Worm (Caenorhabditis elegans) whole organism, young adult: ENCODE results near the gene Y55F3C.10.
A peak's percentile ranks its signal among the peaks of the same experiment; 100 is the strongest.

ENCODE experiments used
- B0019.2 ChIP-seq: fragments of 200-800 bp; sonication (Bioruptor generic); conservative IDR thresholded peaks from 2 replicates; pipeline ENCODE4 v1.3.6; 2022; ENCODE audit warnings: missing genetic modification reagents, missing genetic modification characterization, missing compliant biosample characterization
- B0035.1 ChIP-seq: sonication (generic microtip); optimal IDR thresholded peaks from 2 replicates; lab custom pipeline; 2016; ENCODE audit warnings: missing genetic modification characterization, mild to moderate bottlenecking, missing compliant biosample characterization, missing genotype, missing genetic modification reagents
- C17E4.6 ChIP-seq: fragments of 200-800 bp; sonication (Bioruptor generic); IDR thresholded peaks from 2 replicates; pipeline ENCODE4 v1.3.6; 2022; ENCODE audit warnings: missing genetic modification reagents, missing genetic modification characterization, missing compliant biosample characterization
- D2030.7 ChIP-seq: fragments of 200-800 bp; sonication (Bioruptor generic); IDR thresholded peaks from 2 replicates; pipeline ENCODE4 v1.3.6; 2022; ENCODE audit warnings: missing genetic modification reagents, missing genetic modification characterization, missing compliant biosample characterization
- F10E7.11 ChIP-seq: sonication (generic microtip); optimal IDR thresholded peaks from 2 replicates; lab custom pipeline; 2017; ENCODE audit warnings: mild to moderate bottlenecking, missing genetic modification characterization, moderate library complexity, missing compliant biosample characterization
- F37B4.10 ChIP-seq: fragments of 200-800 bp; sonication (Bioruptor generic); IDR thresholded peaks from 2 replicates; pipeline ENCODE4 v1.3.6; 2022; ENCODE audit warnings: missing genetic modification characterization, missing compliant biosample characterization
- F52B5.7 ChIP-seq: sonication (generic microtip); optimal IDR thresholded peaks from 2 replicates; lab custom pipeline; 2016; ENCODE audit warnings: mild to moderate bottlenecking, missing genetic modification characterization, missing compliant biosample characterization
- K12H6.12 ChIP-seq: fragments of 200-800 bp; sonication (Bioruptor generic); optimal IDR thresholded peaks from 2 replicates; lab custom pipeline; 2018; ENCODE audit warnings: mild to moderate bottlenecking, missing genetic modification characterization, missing compliant biosample characterization
- Y67H2A.10 ChIP-seq: fragments of 200-800 bp; sonication (Bioruptor generic); conservative IDR thresholded peaks from 2 replicates; pipeline ENCODE4 v1.3.6; 2022; ENCODE audit warnings: missing genetic modification reagents, missing genetic modification characterization, missing compliant biosample characterization
- Y95B8A.8 ChIP-seq: fragments of 200-800 bp; sonication (Bioruptor generic); IDR thresholded peaks from 2 replicates; pipeline ENCODE4 v1.3.6; 2022; ENCODE audit warnings: missing genetic modification reagents, missing genetic modification characterization, missing compliant biosample characterization
- ZK185.1 ChIP-seq: sonication (generic microtip); optimal IDR thresholded peaks from 2 replicates; lab custom pipeline; 2016; ENCODE audit warnings: mild to moderate bottlenecking, missing genetic modification characterization, missing compliant biosample characterization; ENCODE audit not compliant: poor library complexity, severe bottlenecking
- ama-1 ChIP-seq, 3 experiments: fragments of 150-350 bp in 1 of 3; sonication (generic microtip) in 2 of 3; optimal IDR thresholded peaks; 2 replicates each; lab custom pipeline; 2014 to 2018; ENCODE audit warnings: missing biosample characterization in 2 of 3, missing genetic modification characterization in 2 of 3, missing genetic modification reagents in 2 of 3
- bed-2 ChIP-seq: fragments of 200-800 bp; sonication (Bioruptor generic); IDR thresholded peaks from 2 replicates; pipeline ENCODE4 v1.3.6; 2022; ENCODE audit warnings: missing genetic modification reagents, missing genetic modification characterization, missing compliant biosample characterization
- cebp-2 ChIP-seq: fragments of 200-800 bp; sonication (Bioruptor generic); IDR thresholded peaks from 2 replicates; pipeline ENCODE4 v1.3.6; 2022; ENCODE audit warnings: missing genetic modification characterization, missing compliant biosample characterization
- ceh-27 ChIP-seq: fragments of 200-800 bp; sonication (Bioruptor generic); optimal IDR thresholded peaks from 2 replicates; lab custom pipeline; 2018; ENCODE audit warnings: mild to moderate bottlenecking, missing genetic modification characterization, moderate library complexity, missing compliant biosample characterization
- ceh-40 ChIP-seq: fragments of 200-800 bp; sonication (Bioruptor generic); IDR thresholded peaks from 2 replicates; pipeline ENCODE4 v1.3.6; 2022; ENCODE audit warnings: missing genetic modification characterization, missing compliant biosample characterization
- ceh-58 ChIP-seq: fragments of 200-800 bp; sonication (Bioruptor generic); IDR thresholded peaks from 2 replicates; pipeline ENCODE4 v1.3.6; 2022; ENCODE audit warnings: missing genetic modification characterization, missing compliant biosample characterization
- ceh-91 ChIP-seq: fragments of 200-800 bp; sonication (Bioruptor generic); IDR thresholded peaks from 2 replicates; pipeline ENCODE4 v1.3.6; 2022; ENCODE audit warnings: missing genetic modification reagents, missing genetic modification characterization, missing compliant biosample characterization
- chd-7 ChIP-seq: sonication (generic microtip); optimal IDR thresholded peaks from 2 replicates; lab custom pipeline; 2016; ENCODE audit warnings: mild to moderate bottlenecking, missing genetic modification characterization, moderate library complexity, missing compliant biosample characterization
- dpff-1 ChIP-seq: sonication (generic microtip); optimal IDR thresholded peaks from 2 replicates; lab custom pipeline; 2017; ENCODE audit warnings: mild to moderate bottlenecking, missing genetic modification characterization, missing compliant biosample characterization
- dpl-1 ChIP-seq: fragments of 150-350 bp; optimal IDR thresholded peaks from 2 replicates; lab custom pipeline; 2014; ENCODE audit warnings: missing biosample characterization, missing genetic modification reagents, missing genetic modification characterization
- egl-18 ChIP-seq: fragments of 200-800 bp; sonication (Bioruptor generic); IDR thresholded peaks from 2 replicates; pipeline ENCODE4 v1.3.6; 2022; ENCODE audit warnings: missing genetic modification reagents, missing genetic modification characterization, missing compliant biosample characterization
- egl-44 ChIP-seq: fragments of 200-800 bp; sonication (Bioruptor generic); IDR thresholded peaks from 2 replicates; pipeline ENCODE4 v1.3.6; 2022; ENCODE audit warnings: missing genetic modification reagents, missing genetic modification characterization, missing compliant biosample characterization
- egrh-3 ChIP-seq: fragments of 200-800 bp; sonication (Bioruptor generic); IDR thresholded peaks from 2 replicates; pipeline ENCODE4 v1.3.6; 2022; ENCODE audit warnings: missing genetic modification reagents, missing genetic modification characterization, missing compliant biosample characterization
- ekl-4 ChIP-seq: fragments of 200-800 bp; sonication (Bioruptor generic); IDR thresholded peaks from 2 replicates; pipeline ENCODE4 v1.3.6; 2022; ENCODE audit warnings: missing genetic modification reagents, missing genetic modification characterization, missing compliant biosample characterization
- hmg-1.2 ChIP-seq: fragments of 200-800 bp; sonication (Bioruptor generic); IDR thresholded peaks from 2 replicates; pipeline ENCODE4 v1.3.6; 2022; ENCODE audit warnings: missing genetic modification reagents, missing genetic modification characterization, missing compliant biosample characterization
- hsf-1 ChIP-seq: fragments of 200-800 bp; sonication (Bioruptor generic); IDR thresholded peaks from 2 replicates; pipeline ENCODE4 v1.3.6; 2022; ENCODE audit warnings: missing genetic modification reagents, missing genetic modification characterization, missing compliant biosample characterization
- let-607 ChIP-seq, 2 experiments: fragments of 200-800 bp in 1 of 2; sonication (Bioruptor generic) in 1 of 2; sonication (generic microtip) in 1 of 2; optimal IDR thresholded peaks; 2 replicates each; lab custom pipeline; 2016 to 2018; ENCODE audit warnings: mild to moderate bottlenecking in 2 of 2, missing compliant biosample characterization in 2 of 2, missing genetic modification characterization in 2 of 2, moderate library complexity in 2 of 2, missing genotype in 1 of 2
- lin-26 ChIP-seq: fragments of 200-800 bp; sonication (Bioruptor generic); IDR thresholded peaks from 2 replicates; pipeline ENCODE4 v1.3.6; 2022; ENCODE audit warnings: missing genetic modification reagents, missing genetic modification characterization, missing compliant biosample characterization
- lin-35 ChIP-seq, 3 experiments: fragments of 150-350 bp in 2 of 3; sonication (generic microtip) in 1 of 3; optimal IDR thresholded peaks; 2 replicates each; lab custom pipeline; 2014 to 2018; ENCODE audit warnings: missing biosample characterization in 3 of 3, missing genetic modification characterization in 3 of 3, missing genetic modification reagents in 3 of 3
- lin-54 ChIP-seq: fragments of 200-800 bp; sonication (Bioruptor generic); optimal IDR thresholded peaks from 2 replicates; lab custom pipeline; 2018; ENCODE audit warnings: mild to moderate bottlenecking, missing genetic modification characterization, missing compliant biosample characterization
- lsl-1 ChIP-seq: fragments of 200-800 bp; sonication (Bioruptor generic); optimal IDR thresholded peaks from 2 replicates; lab custom pipeline; 2018; ENCODE audit warnings: mild to moderate bottlenecking, missing genetic modification characterization, moderate library complexity, missing compliant biosample characterization
- nfya-1 ChIP-seq: sonication (generic microtip); optimal IDR thresholded peaks from 2 replicates; lab custom pipeline; 2017; ENCODE audit warnings: antibody characterized with exemption, missing compliant biosample characterization, missing genetic modification characterization, borderline replicate concordance; ENCODE audit not compliant: insufficient read depth
- nfya-2 ChIP-seq: fragments of 200-800 bp; sonication (Bioruptor generic); IDR thresholded peaks from 2 replicates; pipeline ENCODE4 v1.3.6; 2022; ENCODE audit warnings: missing genetic modification reagents, missing genetic modification characterization, missing compliant biosample characterization
- nhr-120 ChIP-seq: fragments of 200-800 bp; sonication (Bioruptor generic); IDR thresholded peaks from 2 replicates; pipeline ENCODE4 v1.3.6; 2022; ENCODE audit warnings: missing genetic modification characterization, missing compliant biosample characterization
- nhr-179 ChIP-seq: sonication (generic microtip); optimal IDR thresholded peaks from 2 replicates; lab custom pipeline; 2016; ENCODE audit warnings: mild to moderate bottlenecking, missing genetic modification characterization, missing compliant biosample characterization
- pha-4 ChIP-seq: fragments of 150-350 bp; sonication (generic microtip); optimal IDR thresholded peaks from 2 replicates; lab custom pipeline; 2014; ENCODE audit warnings: missing biosample characterization, missing genetic modification reagents, missing genetic modification characterization
- sea-2 ChIP-seq: fragments of 200-800 bp; sonication (Bioruptor generic); IDR thresholded peaks from 2 replicates; pipeline ENCODE4 v1.3.6; 2022; ENCODE audit warnings: missing genetic modification characterization, missing compliant biosample characterization
- snpc-1.3 ChIP-seq: sonication (generic microtip); optimal IDR thresholded peaks from 2 replicates; lab custom pipeline; 2017; ENCODE audit warnings: missing genetic modification characterization, mild to moderate bottlenecking, missing compliant biosample characterization, antibody characterized with exemption, moderate library complexity, missing genotype, missing genetic modification reagents; ENCODE audit not compliant: insufficient read depth
- snpc-3.4 ChIP-seq: sonication (generic microtip); optimal IDR thresholded peaks from 2 replicates; lab custom pipeline; 2017; ENCODE audit warnings: missing genetic modification characterization, mild to moderate bottlenecking, missing compliant biosample characterization, antibody characterized with exemption, moderate library complexity, missing genotype, missing genetic modification reagents
- tbp1 ChIP-seq: fragments of 200-800 bp; sonication (Bioruptor generic); optimal IDR thresholded peaks from 2 replicates; lab custom pipeline; 2018; ENCODE audit warnings: mild to moderate bottlenecking, missing genetic modification characterization, missing compliant biosample characterization
- tbx-9 ChIP-seq: sonication (generic microtip); optimal IDR thresholded peaks from 2 replicates; lab custom pipeline; 2016; ENCODE audit warnings: borderline replicate concordance, missing genetic modification characterization, inconsistent platforms, missing compliant biosample characterization
- xnd-1 ChIP-seq: sonication (generic microtip); optimal IDR thresholded peaks from 2 replicates; lab custom pipeline; 2016; ENCODE audit warnings: missing genotype, missing genetic modification reagents, missing genetic modification characterization, missing compliant biosample characterization
- zim-3 ChIP-seq: sonication (generic microtip); optimal IDR thresholded peaks from 2 replicates; lab custom pipeline; 2017; ENCODE audit warnings: mild to moderate bottlenecking, missing genetic modification characterization, moderate library complexity, missing compliant biosample characterization
- ztf-25 ChIP-seq: fragments of 200-800 bp; sonication (Bioruptor generic); IDR thresholded peaks from 2 replicates; pipeline ENCODE4 v1.3.6; 2022; ENCODE audit warnings: missing genetic modification reagents, missing genetic modification characterization, missing compliant biosample characterization

Y55F3C.10 gene

DNA sequence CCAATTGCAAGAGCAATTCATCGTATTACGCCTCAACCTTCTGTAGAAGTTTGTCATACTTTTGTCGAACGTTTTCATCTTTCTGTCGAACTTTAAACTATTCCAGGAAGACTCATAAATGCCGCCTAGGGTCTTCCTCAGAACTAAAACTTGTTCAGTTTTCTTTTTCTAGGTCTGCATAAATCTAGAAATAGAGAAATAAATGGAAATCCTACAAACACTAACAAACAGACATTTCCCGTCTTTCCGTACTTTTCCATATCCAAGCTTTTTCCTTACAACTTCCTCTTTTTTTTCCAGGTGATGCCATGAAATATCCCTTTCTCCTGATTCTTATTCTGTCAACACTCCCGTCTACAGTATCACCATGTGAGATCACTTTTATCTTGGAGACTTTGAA, 35.1 kb downstream of the Y55F3C.10 start, which contains the start of gene cutl-28:
cutl-28 (plus strand) TSS at position 301 of the 400 bp plus-strand sequence.
- TF ChIP-seq hmg-1.2 (no peak), ztf-25 (GFP tag; lab: Robert Waterston, UW) (no peak), C17E4.6 (GFP tag; lab: Robert Waterston, UW) (no peak), xnd-1 (tag; lab: Kevin White, UChicago) (no peak), ceh-91 (GFP tag; lab: Robert Waterston, UW) (no peak), ZK185.1 (no peak), chd-7 (tag; lab: Kevin White, UChicago) (no peak), ama-1 (optimal IDR thresholded peaks at IDR 0.05; lab: Kevin White, UChicago) (no peak), ama-1 (GFP tag; optimal IDR thresholded peaks at IDR 0.05; lab: Kevin White, UChicago) (no peak), K12H6.12 (no peak), zim-3 (tag; lab: Kevin White, UChicago) (no peak), lsl-1 (no peak), F37B4.10 (GFP tag; lab: Robert Waterston, UW) (no peak), lin-35 (GFP tag; optimal IDR thresholded peaks at IDR 0.05; lab: Kevin White, UChicago) (no peak), ceh-27 (GFP tag; lab: Kevin White, UChicago) (no peak), let-607 (tag; optimal IDR thresholded peaks at IDR 0.05; lab: Kevin White, UChicago) (no peak)

ce11 chrIV:682726-683340, 36.4 kb downstream of the Y55F3C.10 start:
- peak; percentile 56 for TF ChIP-seq nhr-179
- TF ChIP-seq snpc-3.4 (tag; lab: Kevin White, UChicago): peak; percentile 44
- peak; percentile 68; the same call in 1 of the 2 replicates for TF ChIP-seq egl-44 (GFP tag; lab: Robert Waterston, UW)
- peak; percentile 68; the same call in 1 of the 2 replicates for TF ChIP-seq cebp-2 (GFP tag; lab: Robert Waterston, UW)
- no peak for TF ChIP-seq pha-4 (tag; lab: Kevin White, UChicago)
- TF ChIP-seq hsf-1 (GFP tag; lab: Robert Waterston, UW): no peak
- peak; percentile 20; the same call in 1 of the 2 replicates for TF ChIP-seq ceh-40 (GFP tag; lab: Robert Waterston, UW)
- TF ChIP-seq tbx-9 (tag; lab: Kevin White, UChicago): no peak
- TF ChIP-seq B0035.1 (tag; lab: Kevin White, UChicago): peak; percentile 6
- TF ChIP-seq K12H6.12: peak; percentile 49
- no peak for TF ChIP-seq nfya-1
- no peak for TF ChIP-seq sea-2 (GFP tag; lab: Robert Waterston, UW)
- TF ChIP-seq tbp1: peak; percentile 97
- peak; percentile 90 for TF ChIP-seq lin-26 (GFP tag; lab: Robert Waterston, UW)
- peak; percentile 82 for TF ChIP-seq zim-3 (tag; lab: Kevin White, UChicago)
- TF ChIP-seq lin-54 (GFP tag; lab: Kevin White, UChicago): peak; percentile 51
- no peak for TF ChIP-seq dpff-1 (tag; lab: Kevin White, UChicago)
- peak; percentile 60 for TF ChIP-seq egrh-3 (GFP tag; lab: Robert Waterston, UW)
- no peak for TF ChIP-seq nhr-120
- TF ChIP-seq ekl-4: peak; percentile 80
- TF ChIP-seq D2030.7 (GFP tag; lab: Robert Waterston, UW): peak; percentile 74
- peak; percentile 26 for TF ChIP-seq snpc-1.3 (tag; lab: Kevin White, UChicago)
- TF ChIP-seq Y67H2A.10 (GFP tag; lab: Robert Waterston, UW): no peak
- 0 out of 2 replicates have a peak, but pooled peaks have one; percentile 63 for TF ChIP-seq Y95B8A.8
- peak; percentile 63 for TF ChIP-seq ZK185.1
- no peak for TF ChIP-seq F10E7.11 (tag; lab: Kevin White, UChicago)
- no peak for TF ChIP-seq dpl-1 (GFP tag; lab: Kevin White, UChicago)
- TF ChIP-seq F52B5.7 (tag; lab: Kevin White, UChicago): peak; percentile 78
- TF ChIP-seq F37B4.10 (GFP tag; lab: Robert Waterston, UW): no peak
- no peak for TF ChIP-seq nfya-2 (GFP tag; lab: Robert Waterston, UW)
- TF ChIP-seq bed-2 (GFP tag; lab: Robert Waterston, UW): no peak
- no peak for TF ChIP-seq ceh-58 (GFP tag; lab: Robert Waterston, UW)
- no peak for TF ChIP-seq B0019.2
- TF ChIP-seq egl-18 (GFP tag; lab: Robert Waterston, UW): no peak
